Worm (Caenorhabditis elegans) whole organism, L4 larva: ENCODE measurements around the gene Y57E12AL.6.

Source experiments
- F26F4.8 ChIP-seq: fragments of 200-800 bp; sonication (Bioruptor generic); conservative IDR thresholded peaks from 2 replicates; pipeline ENCODE4 v1.3.6; 2022; ENCODE audit warnings: missing genetic modification characterization, missing compliant biosample characterization
- F37D6.2 ChIP-seq: sonication (generic microtip); optimal IDR thresholded peaks from 2 replicates; lab custom pipeline; 2016; ENCODE audit warnings: mild to moderate bottlenecking, missing genetic modification characterization, missing compliant biosample characterization
- ZK337.2 ChIP-seq: fragments of 200-800 bp; sonication (Bioruptor generic); IDR thresholded peaks from 2 replicates; pipeline ENCODE4 v1.3.6; 2022; ENCODE audit warnings: missing genetic modification reagents, missing genetic modification characterization, missing compliant biosample characterization
- attf-4 ChIP-seq: sonication (generic microtip); optimal IDR thresholded peaks from 3 replicates; lab custom pipeline; 2017; ENCODE audit warnings: missing biosample characterization, missing genetic modification characterization
- ceh-20 ChIP-seq: fragments of 200-800 bp; sonication (Bioruptor generic); IDR thresholded peaks from 2 replicates; pipeline ENCODE4 v1.3.6; 2022; ENCODE audit warnings: missing genetic modification reagents, missing genetic modification characterization, missing compliant biosample characterization
- ceh-32 ChIP-seq: sonication (generic microtip); optimal IDR thresholded peaks from 2 replicates; lab custom pipeline; 2016; ENCODE audit warnings: mild to moderate bottlenecking, missing genetic modification characterization, missing compliant biosample characterization; ENCODE audit not compliant: poor library complexity
- ceh-44 ChIP-seq: fragments of 200-800 bp; sonication (Bioruptor generic); IDR thresholded peaks from 2 replicates; pipeline ENCODE4 v1.3.6; 2022; ENCODE audit warnings: missing genetic modification reagents, missing genetic modification characterization, missing compliant biosample characterization
- ceh-82 ChIP-seq: sonication (generic microtip); optimal IDR thresholded peaks from 2 replicates; lab custom pipeline; 2017; ENCODE audit warnings: missing biosample characterization, missing genetic modification characterization
- ctbp-1 ChIP-seq: fragments of 200-800 bp; sonication (Bioruptor generic); IDR thresholded peaks from 2 replicates; pipeline ENCODE4 v1.3.6; 2022; ENCODE audit warnings: missing genetic modification reagents, missing genetic modification characterization, missing compliant biosample characterization
- egl-43 ChIP-seq: fragments of 200-800 bp; sonication (Bioruptor generic); IDR thresholded peaks from 2 replicates; pipeline ENCODE4 v1.3.6; 2022; ENCODE audit warnings: missing genetic modification reagents, missing genetic modification characterization, missing compliant biosample characterization
- fos-1 ChIP-seq: fragments of 150-350 bp; optimal IDR thresholded peaks from 2 replicates; lab custom pipeline; 2014; ENCODE audit warnings: missing biosample characterization, missing genetic modification characterization
- gei-8 ChIP-seq: fragments of 200-800 bp; sonication (Bioruptor generic); optimal IDR thresholded peaks from 2 replicates; lab custom pipeline; 2018; ENCODE audit warnings: mild to moderate bottlenecking, missing genetic modification characterization, missing compliant biosample characterization
- hlh-30 ChIP-seq: sonication (generic microtip); optimal IDR thresholded peaks from 2 replicates; lab custom pipeline; 2017; ENCODE audit warnings: antibody characterized with exemption, mild to moderate bottlenecking, missing genetic modification characterization, missing compliant biosample characterization; ENCODE audit not compliant: insufficient read depth
- hmg-1.1 ChIP-seq: fragments of 200-800 bp; sonication (Bioruptor generic); IDR thresholded peaks from 2 replicates; pipeline ENCODE4 v1.3.6; 2022; ENCODE audit warnings: missing genetic modification reagents, missing genetic modification characterization, missing compliant biosample characterization
- jun-1 ChIP-seq: fragments of 150-350 bp; optimal IDR thresholded peaks from 2 replicates; lab custom pipeline; 2014; ENCODE audit warnings: missing biosample characterization, missing genetic modification reagents, missing genetic modification characterization
- lim-7 ChIP-seq: fragments of 200-800 bp; sonication (Bioruptor generic); IDR thresholded peaks from 2 replicates; pipeline ENCODE4 v1.3.6; 2022; ENCODE audit warnings: missing genetic modification characterization, missing compliant biosample characterization
- lin-1 ChIP-seq: fragments of 200-800 bp; sonication (Bioruptor generic); IDR thresholded peaks from 2 replicates; pipeline ENCODE4 v1.3.6; 2022; ENCODE audit warnings: missing genetic modification reagents, missing genetic modification characterization, missing compliant biosample characterization
- lin-38 ChIP-seq: fragments of 200-800 bp; sonication (Bioruptor generic); IDR thresholded peaks from 2 replicates; pipeline ENCODE4 v1.3.6; 2022; ENCODE audit warnings: missing genetic modification reagents, missing genetic modification characterization, missing compliant biosample characterization
- lin-39 ChIP-seq: fragments of 150-350 bp; optimal IDR thresholded peaks from 2 replicates; lab custom pipeline; 2014; ENCODE audit warnings: missing biosample characterization, missing genetic modification reagents, missing genetic modification characterization
- lir-3 ChIP-seq: sonication (generic microtip); optimal IDR thresholded peaks from 2 replicates; lab custom pipeline; 2016; ENCODE audit warnings: mild to moderate bottlenecking, missing genetic modification characterization, missing compliant biosample characterization
- lsy-2 ChIP-seq, 2 experiments: fragments of 150-350 bp in 1 of 2; sonication (generic microtip) in 1 of 2; optimal IDR thresholded peaks; 2 replicates each; lab custom pipeline; 2014 to 2017; ENCODE audit warnings: missing biosample characterization in 2 of 2, missing genetic modification characterization in 2 of 2
- madf-9 ChIP-seq: fragments of 200-800 bp; sonication (Bioruptor generic); conservative IDR thresholded peaks from 2 replicates; pipeline ENCODE4 v1.3.6; 2022; ENCODE audit warnings: missing genetic modification reagents, missing genetic modification characterization, missing compliant biosample characterization
- mep-1 ChIP-seq: fragments of 150-350 bp; sonication (generic microtip); optimal IDR thresholded peaks from 3 replicates; lab custom pipeline; 2014; ENCODE audit warnings: missing biosample characterization, missing genetic modification characterization
- nhr-10 ChIP-seq: fragments of 150-350 bp; optimal IDR thresholded peaks from 2 replicates; lab custom pipeline; 2014; ENCODE audit warnings: missing biosample characterization, missing genetic modification characterization
- nhr-6 ChIP-seq: fragments of 150-350 bp; optimal IDR thresholded peaks from 2 replicates; lab custom pipeline; 2014; ENCODE audit warnings: missing biosample characterization, missing genetic modification characterization
- nhr-77 ChIP-seq: fragments of 150-350 bp; optimal IDR thresholded peaks from 2 replicates; lab custom pipeline; 2014; ENCODE audit warnings: missing biosample characterization, missing genetic modification characterization
- pqm-1 ChIP-seq: sonication (generic microtip); optimal IDR thresholded peaks from 2 replicates; lab custom pipeline; 2017; ENCODE audit warnings: missing biosample characterization, missing genetic modification characterization
- sdz-12 ChIP-seq: fragments of 200-800 bp; sonication (Bioruptor generic); optimal IDR thresholded peaks from 2 replicates; lab custom pipeline; 2018; ENCODE audit warnings: mild to moderate bottlenecking, missing genetic modification characterization, missing compliant biosample characterization
- skn-1 ChIP-seq: fragments of 150-350 bp; optimal IDR thresholded peaks from 2 replicates; lab custom pipeline; 2014; ENCODE audit warnings: missing biosample characterization, missing genetic modification characterization
- snpc-4 ChIP-seq: fragments of 150-350 bp; optimal IDR thresholded peaks from 2 replicates; lab custom pipeline; 2014; ENCODE audit warnings: missing biosample characterization, missing genetic modification characterization
- spr-3 ChIP-seq: fragments of 200-800 bp; sonication (Bioruptor generic); optimal IDR thresholded peaks from 2 replicates; lab custom pipeline; 2018; ENCODE audit warnings: mild to moderate bottlenecking, missing genetic modification characterization, missing compliant biosample characterization
- zfp-2 ChIP-seq: sonication (generic microtip); optimal IDR thresholded peaks from 2 replicates; lab custom pipeline; 2016; ENCODE audit warnings: mild to moderate bottlenecking, missing genetic modification characterization, missing compliant biosample characterization

Gene Y57E12AL.6

DNA sequence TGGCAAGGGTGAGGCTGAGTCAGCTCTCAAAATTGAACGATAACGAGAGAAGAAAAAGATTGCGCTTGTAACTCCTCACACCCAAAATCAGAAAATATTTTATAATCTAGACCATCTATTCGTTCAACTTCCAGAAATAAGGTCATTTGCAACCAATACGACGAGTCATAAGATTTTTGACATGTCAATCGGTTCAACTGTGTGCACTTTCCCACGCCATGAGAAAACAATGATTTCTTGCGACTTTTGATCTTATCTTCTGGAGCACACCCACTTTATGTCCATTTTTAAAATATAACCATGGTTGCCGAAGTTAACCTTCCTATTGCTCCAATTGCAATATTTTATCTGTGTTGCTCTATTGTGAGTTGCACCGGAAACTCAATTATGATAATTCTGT lies 43.2 kb downstream of the Y57E12AL.6 start, which contains the start of gene srsx-32:
TSS of gene srsx-32 (plus strand) at position 301 of the 400 bp plus-strand sequence.
- no peak for TF ChIP-seq lim-7 (GFP tag; lab: Robert Waterston, UW)
- no peak for TF ChIP-seq lin-39 (tag; lab: Kevin White, UChicago)
- TF ChIP-seq attf-4 (tag; lab: Kevin White, UChicago), result no peak
- TF ChIP-seq sdz-12 (GFP tag; lab: Kevin White, UChicago), result no peak
- TF ChIP-seq hlh-30 (tag; lab: Kevin White, UChicago), result no peak
- no peak for TF ChIP-seq ctbp-1
- TF ChIP-seq spr-3 (GFP tag; lab: Kevin White, UChicago), result no peak
- no peak for TF ChIP-seq ceh-82 (tag; lab: Kevin White, UChicago)
- TF ChIP-seq ceh-44 (GFP tag; lab: Robert Waterston, UW), result no peak
- no peak for TF ChIP-seq hmg-1.1
- TF ChIP-seq madf-9, result no peak
- no peak for TF ChIP-seq pqm-1 (tag; lab: Kevin White, UChicago)
- TF ChIP-seq nhr-6 (tag; lab: Kevin White, UChicago), result no peak
- no peak for TF ChIP-seq snpc-4 (tag; lab: Kevin White, UChicago)
- TF ChIP-seq ceh-32 (tag; lab: Kevin White, UChicago), result no peak
- TF ChIP-seq egl-43 (GFP tag; lab: Robert Waterston, UW), result no peak
- TF ChIP-seq, all 104 proteins: peak for 0

DNA sequence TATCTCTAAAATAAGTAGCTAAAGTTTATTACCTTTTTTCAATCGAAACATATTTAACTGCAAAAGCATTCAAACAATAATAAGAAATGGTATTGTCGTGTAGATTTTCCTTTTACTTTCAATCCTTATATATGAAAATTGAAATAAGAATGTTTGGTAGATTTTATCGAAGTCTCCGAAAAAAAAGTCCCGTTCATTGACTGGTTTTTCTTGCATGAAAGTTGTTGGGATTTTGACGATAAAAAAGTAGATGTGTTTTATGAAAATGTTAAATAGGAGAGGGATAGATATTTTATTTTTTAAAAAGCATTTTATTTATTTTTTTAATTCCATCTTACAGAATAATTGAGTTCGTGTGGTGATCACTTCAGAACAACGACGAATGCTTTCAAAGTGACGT lies 44.4 kb downstream of the Y57E12AL.6 start, which contains the start of gene C33G8.13:
TSS of gene C33G8.13 (minus strand) at position 101 of the 400 bp plus-strand sequence.
- no peak for TF ChIP-seq lsy-2 (tag; optimal IDR thresholded peaks at IDR 0.05; lab: Kevin White, UChicago)
- no peak for TF ChIP-seq F37D6.2 (tag; lab: Kevin White, UChicago)
- TF ChIP-seq F26F4.8 (GFP tag; lab: Robert Waterston, UW), result no peak
- TF ChIP-seq gei-8, result no peak
- no peak for TF ChIP-seq hmg-1.1
- TF ChIP-seq, all 104 proteins: peak for 0

DNA sequence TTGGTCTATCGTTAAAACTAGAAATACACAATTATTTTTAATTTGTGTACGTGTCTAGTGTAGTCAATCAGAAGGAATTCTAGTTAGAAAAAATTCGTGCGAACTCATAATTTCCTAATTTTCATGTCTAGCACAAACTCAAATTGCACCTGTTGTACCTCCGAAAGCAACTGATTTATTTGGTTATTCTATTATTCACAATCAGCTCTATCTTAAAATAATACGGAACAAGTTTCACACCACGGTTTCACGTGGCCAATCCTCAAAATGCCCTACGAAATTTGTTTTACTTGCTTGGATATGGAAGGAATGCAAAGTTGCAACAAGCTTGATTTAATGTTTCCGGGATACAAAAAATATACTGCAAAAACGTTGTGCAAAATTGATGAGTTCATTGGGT lies 47.7 kb downstream of the Y57E12AL.6 start, which contains the start of gene srw-127:
TSS of gene srw-127 (plus strand) at position 301 of the 400 bp plus-strand sequence.
- no peak for TF ChIP-seq ceh-20 (GFP tag; lab: Robert Waterston, UW)
- no peak for TF ChIP-seq lin-38 (GFP tag; lab: Robert Waterston, UW)
- no peak for TF ChIP-seq lin-1 (GFP tag; lab: Robert Waterston, UW)
- no peak for TF ChIP-seq zfp-2 (tag; lab: Kevin White, UChicago)
- TF ChIP-seq nhr-77, result no peak
- TF ChIP-seq mep-1 (tag; lab: Kevin White, UChicago), result no peak
- no peak for TF ChIP-seq skn-1
- no peak for TF ChIP-seq madf-9
- no peak for TF ChIP-seq ZK337.2 (GFP tag; lab: Robert Waterston, UW)
- no peak for TF ChIP-seq lir-3 (tag; lab: Kevin White, UChicago)
- no peak for TF ChIP-seq jun-1 (tag; lab: Kevin White, UChicago)
- no peak for TF ChIP-seq fos-1 (tag; lab: Kevin White, UChicago)
- no peak for TF ChIP-seq sdz-12 (GFP tag; lab: Kevin White, UChicago)
- TF ChIP-seq nhr-10 (tag; lab: Kevin White, UChicago), result no peak
- TF ChIP-seq F37D6.2 (tag; lab: Kevin White, UChicago), result no peak
